Worm (Caenorhabditis elegans): ENCODE measurements around the gene snt-3.

DNA sequence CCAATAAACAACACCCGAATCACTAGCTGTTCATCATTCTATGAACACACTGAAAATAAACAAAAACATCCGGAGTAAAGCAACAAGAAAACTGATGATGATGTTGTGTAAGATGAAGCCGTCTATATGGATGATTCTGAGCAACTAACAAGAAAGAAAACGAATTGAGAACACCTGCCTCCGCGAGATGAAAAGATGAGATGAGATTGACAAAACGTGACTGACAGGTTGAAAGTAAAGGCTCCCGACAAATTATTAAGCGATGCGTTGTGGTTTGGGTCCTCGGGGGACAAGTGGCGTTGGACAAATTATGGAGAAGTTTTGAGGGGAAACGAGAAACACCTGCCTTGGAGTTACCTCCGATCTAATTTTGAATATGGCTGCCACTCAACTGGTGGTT, 44.7 kb downstream of the snt-3 start:
- TF ChIP-seq dao-5 (tag; optimal IDR thresholded peaks at IDR 0.05), result no peak
- no peak for TF ChIP-seq him-1 (tag; optimal IDR thresholded peaks at IDR 0.05)
- no peak for TF ChIP-seq W03F9.2 (tag; optimal IDR thresholded peaks at IDR 0.05)

All from whole organism, L4/young adult.